Fruit fly (Drosophila melanogaster) Kc167 (cell line): ENCODE measurements around the gene CG7601.

Experiments
- Myc ChIP-seq: fragments of >200 bp; optimal IDR thresholded peaks from 2 replicates; lab custom pipeline; 2017; ENCODE audit warnings: missing external identifiers
- Sin3A ChIP-seq: fragments of >200 bp; optimal IDR thresholded peaks from 2 replicates; lab custom pipeline; 2018; ENCODE audit warnings: missing external identifiers
- h ChIP-seq: fragments of >200 bp; optimal IDR thresholded peaks from 3 replicates; lab custom pipeline; 2018; ENCODE audit warnings: missing external identifiers
- insv ChIP-seq: fragments of >200 bp; optimal IDR thresholded peaks from 3 replicates; lab custom pipeline; 2018; ENCODE audit warnings: missing external identifiers
- psq ChIP-seq: fragments of >200 bp; optimal IDR thresholded peaks from 2 replicates; lab custom pipeline; 2017; ENCODE audit warnings: missing external identifiers
- ttk ChIP-seq: sonication (Bioruptor generic); optimal IDR thresholded peaks from 2 replicates; lab custom pipeline; 2017; ENCODE audit warnings: missing external identifiers

DNA sequence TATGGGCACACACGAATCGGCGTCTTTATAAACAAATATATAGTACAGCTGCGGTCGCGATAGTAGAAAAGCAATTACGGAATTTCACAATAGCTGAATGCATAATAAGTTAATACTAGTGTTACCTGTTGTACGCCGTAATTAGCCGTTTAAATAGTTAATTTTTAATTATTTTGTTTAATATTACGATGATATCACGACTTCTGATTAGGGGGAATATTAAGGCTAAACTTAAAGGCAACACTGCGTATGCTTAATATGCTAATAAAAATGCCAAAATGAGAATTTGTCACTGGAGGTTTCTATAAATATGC, 42.4 kb upstream of the CG7601 start:
- no peak for TF ChIP-seq Sin3A (lab: Kevin White, UChicago)
- TF ChIP-seq insv = no peak
- no peak for TF ChIP-seq h
- no peak for TF ChIP-seq psq (lab: Kevin White, UChicago)
- TF ChIP-seq ttk = no peak
- no peak for TF ChIP-seq Myc (lab: Kevin White, UChicago)
